Fruit fly (Drosophila melanogaster) whole organism, pupa: ENCODE results near the gene rdo.

Source experiments
- CG10348 ChIP-seq: fragments of 200-800 bp; sonication (Bioruptor generic); IDR thresholded peaks from 2 replicates; pipeline ENCODE4 v1.3.6; 2022; ENCODE audit warnings: missing biosample characterization, missing genetic modification characterization
- CG13204 ChIP-seq: fragments of 200-800 bp; sonication (Bioruptor generic); optimal IDR thresholded peaks from 2 replicates; lab custom pipeline; 2018; ENCODE audit warnings: missing biosample characterization, mild to moderate bottlenecking, missing genetic modification characterization, moderate library complexity
- CG14655 ChIP-seq: fragments of 200-800 bp; sonication (Bioruptor generic); optimal IDR thresholded peaks from 3 replicates; lab custom pipeline; 2017; ENCODE audit warnings: mild to moderate bottlenecking, missing biosample characterization, missing genetic modification reagents, missing genetic modification characterization
- CG15710 ChIP-seq: fragments of 200-800 bp; sonication (Bioruptor generic); optimal IDR thresholded peaks from 2 replicates; lab custom pipeline; 2018; ENCODE audit warnings: missing biosample characterization, mild to moderate bottlenecking, missing genetic modification characterization, moderate library complexity
- CG17806 ChIP-seq: fragments of 200-800 bp; sonication (Bioruptor generic); optimal IDR thresholded peaks from 2 replicates; lab custom pipeline; 2018; ENCODE audit warnings: missing biosample characterization, mild to moderate bottlenecking, missing genetic modification characterization, moderate library complexity
- CG32121 ChIP-seq: fragments of 200-800 bp; sonication (Bioruptor generic); IDR thresholded peaks from 2 replicates; pipeline ENCODE4 v1.3.6; 2022; ENCODE audit warnings: missing biosample characterization, missing genetic modification characterization
- CG34367 ChIP-seq: fragments of 200-800 bp; sonication (Bioruptor generic); optimal IDR thresholded peaks from 2 replicates; lab custom pipeline; 2018; ENCODE audit warnings: missing biosample characterization, mild to moderate bottlenecking, missing genetic modification characterization
- CG4496 ChIP-seq: fragments of 200-800 bp; sonication (Bioruptor generic); IDR thresholded peaks from 3 replicates; pipeline ENCODE4 v1.3.6; 2022; ENCODE audit warnings: missing biosample characterization, missing genetic modification characterization
- CG8159 ChIP-seq: fragments of 200-800 bp; sonication (Bioruptor generic); optimal IDR thresholded peaks from 3 replicates; lab custom pipeline; 2018; ENCODE audit warnings: missing biosample characterization, mild to moderate bottlenecking, missing genetic modification characterization, moderate library complexity
- CG8301 ChIP-seq: fragments of 200-800 bp; sonication (Bioruptor generic); optimal IDR thresholded peaks from 2 replicates; lab custom pipeline; 2018; ENCODE audit warnings: missing biosample characterization, mild to moderate bottlenecking, missing genetic modification characterization
- CG9948 ChIP-seq: fragments of 200-800 bp; sonication (Bioruptor generic); optimal IDR thresholded peaks from 2 replicates; lab custom pipeline; 2018; ENCODE audit warnings: missing biosample characterization, mild to moderate bottlenecking, missing genetic modification characterization, moderate library complexity
- D1 ChIP-seq: fragments of 200-800 bp; sonication (Bioruptor generic); optimal IDR thresholded peaks from 2 replicates; lab custom pipeline; 2018; ENCODE audit warnings: missing biosample characterization, mild to moderate bottlenecking, missing genetic modification characterization, moderate library complexity
- EcR ChIP-seq: fragments of 200-800 bp; sonication (Bioruptor generic); optimal IDR thresholded peaks from 3 replicates; lab custom pipeline; 2019; ENCODE audit warnings: missing biosample characterization, missing genetic modification characterization, mild to moderate bottlenecking, moderate library complexity, missing genetic modification reagents
- Ets98B ChIP-seq: fragments of 200-800 bp; sonication (Bioruptor generic); IDR thresholded peaks from 2 replicates; pipeline ENCODE4 v1.3.6; 2022; ENCODE audit warnings: missing biosample characterization, missing genetic modification characterization
- Pif1A ChIP-seq: fragments of 200-800 bp; sonication (Bioruptor generic); optimal IDR thresholded peaks from 3 replicates; lab custom pipeline; 2016; ENCODE audit warnings: missing biosample characterization, missing genetic modification characterization
- Pif1B ChIP-seq: fragments of 200-800 bp; sonication (Bioruptor generic); optimal IDR thresholded peaks from 3 replicates; lab custom pipeline; 2016; ENCODE audit warnings: missing biosample characterization, missing genetic modification characterization
- Snoo ChIP-seq: fragments of 200-800 bp; sonication (Bioruptor generic); optimal IDR thresholded peaks from 3 replicates; lab custom pipeline; 2017; ENCODE audit warnings: missing biosample characterization, mild to moderate bottlenecking, missing genetic modification characterization, inconsistent platforms
- fd96Ca ChIP-seq: fragments of 200-800 bp; sonication (Bioruptor generic); IDR thresholded peaks from 3 replicates; pipeline ENCODE4 v1.3.6; 2022; ENCODE audit warnings: missing biosample characterization, missing genetic modification characterization
- gl ChIP-seq: fragments of 200-800 bp; sonication (Bioruptor generic); optimal IDR thresholded peaks from 2 replicates; lab custom pipeline; 2018; ENCODE audit warnings: missing biosample characterization, mild to moderate bottlenecking, missing genetic modification characterization
- rn ChIP-seq: fragments of 200-800 bp; sonication (Bioruptor generic); IDR thresholded peaks from 2 replicates; pipeline ENCODE4 v1.3.6; 2022; ENCODE audit warnings: missing biosample characterization, missing genetic modification characterization

rdo gene

DNA sequence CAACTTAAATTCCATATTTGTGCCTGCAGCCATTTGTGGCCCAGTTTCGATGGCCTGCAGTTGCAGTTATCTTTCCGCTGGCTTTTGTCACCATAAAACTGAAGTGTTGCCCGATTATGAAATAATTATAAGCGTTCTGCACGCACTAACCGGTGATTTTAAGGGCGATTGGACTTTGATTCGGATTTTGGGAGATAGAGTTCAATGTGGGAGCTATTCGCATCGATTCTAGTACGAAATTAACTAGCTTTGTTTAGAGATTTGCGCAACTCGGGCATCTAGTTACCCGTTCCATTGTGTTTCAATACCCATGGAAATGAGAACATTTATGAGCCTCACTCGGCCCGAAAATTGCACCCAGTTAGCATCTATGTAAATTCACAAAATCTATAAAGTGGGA, 5.9 kb upstream of the rdo start, which contains the start of gene CG5693:
TSS of gene CG5693 (plus strand) at position 301 of the 400 bp plus-strand sequence.
- TF ChIP-seq CG9948 (tag; lab: Kevin White, UChicago) (no peak), Pif1B (GFP tag; lab: Kevin White, UChicago) (no peak), CG10348 (GFP tag; lab: Robert Waterston, UW) (no peak), fd96Ca (GFP tag; lab: Robert Waterston, UW) (no peak), CG13204 (GFP tag; lab: Kevin White, UChicago) (no peak), Pif1A (GFP tag; lab: Kevin White, UChicago) (no peak), CG15710 (tag; lab: Kevin White, UChicago) (no peak), D1 (tag; lab: Kevin White, UChicago) (no peak), rn (GFP tag; lab: Robert Waterston, UW) (no peak), CG8301 (tag; lab: Kevin White, UChicago) (no peak), Ets98B (GFP tag; lab: Robert Waterston, UW) (no peak), CG4496 (GFP tag; lab: Robert Waterston, UW) (no peak), CG8159 (no peak), CG17806 (no peak), CG34367 (tag; lab: Kevin White, UChicago) (no peak), EcR (GFP tag; lab: Kevin White, UChicago) (no peak), Snoo (tag; lab: Kevin White, UChicago) (no peak)

DNA sequence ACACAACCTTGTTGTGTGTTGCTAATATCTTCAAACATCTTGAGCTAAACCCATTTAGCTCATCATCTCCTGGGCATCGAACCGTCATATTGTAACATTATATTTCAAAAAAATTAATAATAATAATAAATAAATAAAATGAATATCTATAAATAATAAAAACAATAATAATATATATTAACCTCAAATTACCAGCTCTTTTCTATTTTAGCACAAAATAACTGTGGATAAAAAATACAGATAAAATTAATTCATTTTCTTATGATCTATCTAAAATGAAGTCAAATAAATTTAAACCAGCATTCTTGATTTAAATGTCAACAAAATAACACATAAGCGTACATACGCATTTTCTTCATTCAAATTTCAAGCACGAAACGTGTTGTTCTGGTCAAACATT, 5.1 kb upstream of the rdo start, which contains the start of gene CG42659:
TSS of gene CG42659 (plus strand) at position 301 of the 400 bp plus-strand sequence.
- TF ChIP-seq CG4496 (GFP tag; lab: Robert Waterston, UW) (no peak), CG15710 (tag; lab: Kevin White, UChicago) (no peak), CG17806 (no peak), CG9948 (tag; lab: Kevin White, UChicago) (no peak), CG14655 (GFP tag; lab: Kevin White, UChicago) (no peak), CG32121 (no peak), CG13204 (GFP tag; lab: Kevin White, UChicago) (no peak), EcR (GFP tag; lab: Kevin White, UChicago) (no peak), Pif1A (GFP tag; lab: Kevin White, UChicago) (no peak), Ets98B (GFP tag; lab: Robert Waterston, UW) (no peak), CG10348 (GFP tag; lab: Robert Waterston, UW) (no peak)

DNA sequence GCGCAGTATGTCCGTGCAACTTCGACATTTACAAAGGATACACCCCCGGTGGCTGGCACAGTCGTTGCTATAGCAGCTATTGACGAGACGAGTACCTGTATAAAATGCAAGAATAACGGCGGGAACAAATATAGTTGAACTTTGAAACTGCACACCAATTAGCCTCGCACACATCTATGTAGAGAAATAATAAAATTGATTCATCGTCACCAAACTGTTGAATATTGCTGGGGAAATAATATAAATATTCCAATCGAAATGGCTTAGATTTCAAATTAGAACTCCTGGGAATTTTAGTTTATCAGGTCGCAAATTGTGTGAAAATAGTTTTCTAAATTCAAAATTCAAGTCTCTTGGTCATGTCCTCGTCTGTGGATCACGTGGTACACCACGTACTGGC, 4.5 kb upstream of the rdo start, which contains the start of the genes CG42634 and CG42635:
TSS of gene CG42634 (plus strand) at position 301 of the 400 bp plus-strand sequence.
TSS of gene CG42635 (plus strand) at position 301 of the 400 bp plus-strand sequence.
- no peak for TF ChIP-seq CG34367 (tag; lab: Kevin White, UChicago)
- TF ChIP-seq CG14655 (GFP tag; lab: Kevin White, UChicago) = no peak
- no peak for TF ChIP-seq Pif1B (GFP tag; lab: Kevin White, UChicago)
- no peak for TF ChIP-seq CG9948 (tag; lab: Kevin White, UChicago)
- TF ChIP-seq CG8301 (tag; lab: Kevin White, UChicago) = no peak
- TF ChIP-seq CG17806 = no peak
- TF ChIP-seq rn (GFP tag; lab: Robert Waterston, UW) = no peak
- TF ChIP-seq CG4496 (GFP tag; lab: Robert Waterston, UW) = no peak
- no peak for TF ChIP-seq D1 (tag; lab: Kevin White, UChicago)
- TF ChIP-seq gl (tag; lab: Kevin White, UChicago) = no peak
- TF ChIP-seq CG8159 = no peak
- TF ChIP-seq Ets98B (GFP tag; lab: Robert Waterston, UW) = no peak
- TF ChIP-seq, all 21 proteins: peak for 0

- TF ChIP-seq CG34367 (tag; lab: Kevin White, UChicago) = no peak
- TF ChIP-seq CG8159 = no peak
- no peak for TF ChIP-seq CG4496 (GFP tag; lab: Robert Waterston, UW)
- no peak for TF ChIP-seq CG9948 (tag; lab: Kevin White, UChicago)
- no peak for TF ChIP-seq CG10348 (GFP tag; lab: Robert Waterston, UW)
- TF ChIP-seq gl (tag; lab: Kevin White, UChicago) = no peak
- TF ChIP-seq Pif1B (GFP tag; lab: Kevin White, UChicago) = no peak
- no peak for TF ChIP-seq D1 (tag; lab: Kevin White, UChicago)
- no peak for TF ChIP-seq EcR (GFP tag; lab: Kevin White, UChicago)
- TF ChIP-seq, all 21 proteins: peak for 0
Observed at dm6 chr2L:18008653-18009052, 3.5 kb upstream of the rdo start, which contains the start of gene CG31740. CG31740 (plus strand) TSS chr2L:18008953.

DNA sequence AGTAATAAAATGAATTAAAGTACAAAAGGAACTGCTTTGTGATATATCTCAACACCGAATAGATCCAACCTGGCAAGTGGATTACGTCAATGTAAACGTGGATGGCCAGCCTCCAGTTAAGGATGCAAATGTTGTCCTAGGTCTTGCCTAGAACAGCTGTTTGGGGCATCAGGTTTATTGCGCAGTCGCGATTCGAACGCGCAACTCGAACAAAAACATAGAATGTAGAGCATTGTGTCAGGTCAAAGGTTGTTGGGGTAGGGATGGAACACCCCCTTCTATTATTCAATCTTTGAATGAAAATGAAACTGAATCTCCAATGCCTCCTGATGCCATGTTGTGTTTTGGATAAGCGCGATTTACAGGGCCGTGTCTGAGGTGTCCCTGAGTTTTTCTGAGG, 2.5 kb upstream of the rdo start:
- TF ChIP-seq rn (GFP tag; lab: Robert Waterston, UW) = no peak
- TF ChIP-seq fd96Ca (GFP tag; lab: Robert Waterston, UW) = no peak
- no peak for TF ChIP-seq Ets98B (GFP tag; lab: Robert Waterston, UW)
- no peak for TF ChIP-seq CG15710 (tag; lab: Kevin White, UChicago)
- no peak for TF ChIP-seq gl (tag; lab: Kevin White, UChicago)
- TF ChIP-seq Pif1B (GFP tag; lab: Kevin White, UChicago) = no peak
- no peak for TF ChIP-seq CG4496 (GFP tag; lab: Robert Waterston, UW)
- TF ChIP-seq CG14655 (GFP tag; lab: Kevin White, UChicago) = no peak
- TF ChIP-seq CG13204 (GFP tag; lab: Kevin White, UChicago) = no peak
- no peak for TF ChIP-seq CG10348 (GFP tag; lab: Robert Waterston, UW)
- TF ChIP-seq CG9948 (tag; lab: Kevin White, UChicago) = no peak
- TF ChIP-seq CG8159 = no peak
- TF ChIP-seq CG34367 (tag; lab: Kevin White, UChicago) = no peak

DNA sequence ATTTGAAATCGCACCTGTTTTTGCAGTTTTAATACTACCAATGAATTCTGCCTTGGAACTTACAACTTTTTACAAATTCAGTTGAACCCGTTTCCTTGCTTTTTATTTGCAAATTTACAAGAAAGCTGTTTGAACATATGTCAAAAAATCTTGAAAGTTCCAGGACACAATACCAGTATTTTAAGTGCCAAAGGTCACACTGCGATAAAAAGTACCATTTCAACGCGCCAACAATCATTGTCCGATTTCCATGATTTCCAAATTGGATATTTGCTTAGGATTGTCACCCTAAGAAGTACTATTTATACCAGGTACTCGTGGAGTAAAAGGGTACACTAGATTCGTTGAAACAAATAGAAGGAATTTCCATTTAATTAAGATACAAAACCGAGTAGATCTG, 805 bp upstream of the rdo start, which contains the start of gene elfless:
TSS of gene elfless (minus strand) at position 101 of the 400 bp plus-strand sequence.
- no peak for TF ChIP-seq CG17806
- TF ChIP-seq EcR (GFP tag; lab: Kevin White, UChicago) = no peak
- TF ChIP-seq CG8159 = no peak
